Worm (Caenorhabditis elegans) whole organism, midembryonic: ENCODE measurements around the gene cdk-5.
"Not testable (repeated sequence)": the region's sequence is repeated elsewhere in the genome, so short reads cannot be mapped to it uniquely, and the experiment has no call there.

ENCODE experiments used
- T22C8.4 ChIP-seq: fragments of 200-800 bp; sonication (Bioruptor generic); IDR thresholded peaks from 2 replicates; pipeline ENCODE4 v1.3.6; 2022; ENCODE audit warnings: missing genetic modification characterization, missing compliant biosample characterization
- cog-1 ChIP-seq: sonication (generic microtip); optimal IDR thresholded peaks from 2 replicates; lab custom pipeline; 2016; ENCODE audit warnings: missing genetic modification characterization, missing compliant biosample characterization
- flt-1 ChIP-seq: fragments of 200-800 bp; sonication (Bioruptor generic); IDR thresholded peaks from 2 replicates; pipeline ENCODE4 v1.3.6; 2022; ENCODE audit warnings: missing genetic modification characterization, missing compliant biosample characterization
- klf-2 ChIP-seq: fragments of 200-800 bp; sonication (Bioruptor generic); conservative IDR thresholded peaks from 2 replicates; pipeline ENCODE4 v1.3.6; 2022; ENCODE audit warnings: missing genetic modification reagents, missing genetic modification characterization, missing compliant biosample characterization
- med-1 ChIP-seq: sonication (generic microtip); optimal IDR thresholded peaks from 2 replicates; lab custom pipeline; 2017; ENCODE audit warnings: missing genetic modification characterization, mild to moderate bottlenecking, missing compliant biosample characterization, antibody characterized with exemption, missing genetic modification reagents; ENCODE audit not compliant: insufficient read depth
- ref-1 ChIP-seq: fragments of 200-800 bp; sonication (Bioruptor generic); conservative IDR thresholded peaks from 2 replicates; pipeline ENCODE4 v1.3.6; 2022; ENCODE audit warnings: missing genetic modification reagents, missing genetic modification characterization, missing compliant biosample characterization
- tab-1 ChIP-seq: fragments of 200-800 bp; sonication (Bioruptor generic); IDR thresholded peaks from 2 replicates; pipeline ENCODE4 v1.3.6; 2022; ENCODE audit warnings: missing genetic modification characterization, missing compliant biosample characterization
- ztf-23 ChIP-seq: fragments of 200-800 bp; sonication (Bioruptor generic); IDR thresholded peaks from 2 replicates; pipeline ENCODE4 v1.3.6; 2022; ENCODE audit warnings: missing genetic modification reagents, missing genetic modification characterization, missing compliant biosample characterization
- ztf-29 ChIP-seq: fragments of 200-800 bp; sonication (Bioruptor generic); IDR thresholded peaks from 2 replicates; pipeline ENCODE4 v1.3.6; 2022; ENCODE audit warnings: missing genetic modification reagents, missing genetic modification characterization, missing compliant biosample characterization

Gene cdk-5

ce11 chrIII:13465918-13466592 lies at the start of gene cdk-5:
Gene cdk-5, minus strand, starts transcription at chrIII:13466342.
- TF ChIP-seq ztf-23, result 0 out of 2 replicates have a peak, but pooled peaks have one; percentile 6
- TF ChIP-seq klf-2 (GFP tag; lab: Robert Waterston, UW), result no peak

- peak; percentile 70 for TF ChIP-seq T22C8.4 (GFP tag; lab: Robert Waterston, UW)
- TF ChIP-seq ref-1 (GFP tag; lab: Robert Waterston, UW), result no peak
These were observed 48.3 kb upstream of the cdk-5 start, which contains the start of gene mlh-1 for ce11 chrIII:13514470-13514869. Gene mlh-1, minus strand, starts transcription at chrIII:13514570.

- TF ChIP-seq med-1 (GFP tag; lab: Kevin White, UChicago), result no peak
- TF ChIP-seq ztf-23, result no peak
- no peak for TF ChIP-seq ref-1 (GFP tag; lab: Robert Waterston, UW)
- no peak for TF ChIP-seq ztf-29 (GFP tag; lab: Robert Waterston, UW)
These were observed 44.6 kb upstream of the cdk-5 start for ce11 chrIII:13510753-13511152.

ce11 chrIII:13505718-13506117 lies 39.6 kb upstream of the cdk-5 start, which contains the start of gene T28A8.3:
Gene T28A8.3, plus strand, starts transcription at chrIII:13506018.
- TF ChIP-seq tab-1 (GFP tag; lab: Robert Waterston, UW) (no peak), T22C8.4 (GFP tag; lab: Robert Waterston, UW) (no peak), cog-1 (tag; lab: Kevin White, UChicago) (no peak), ztf-23 (no peak), ref-1 (GFP tag; lab: Robert Waterston, UW) (no peak), med-1 (GFP tag; lab: Kevin White, UChicago) (no peak), klf-2 (GFP tag; lab: Robert Waterston, UW) (no peak)

ce11 chrIII:13503379-13503778 lies 37.2 kb upstream of the cdk-5 start, which contains the start of gene T28A8.4:
Gene T28A8.4, plus strand, starts transcription at chrIII:13503679.
- TF ChIP-seq med-1 (GFP tag; lab: Kevin White, UChicago) (no peak), cog-1 (tag; lab: Kevin White, UChicago) (no peak), T22C8.4 (GFP tag; lab: Robert Waterston, UW) (no peak), tab-1 (GFP tag; lab: Robert Waterston, UW) (no peak), ref-1 (GFP tag; lab: Robert Waterston, UW) (no peak), ztf-23 (no peak), klf-2 (GFP tag; lab: Robert Waterston, UW) (no peak), ztf-29 (GFP tag; lab: Robert Waterston, UW) (no peak), flt-1 (GFP tag; lab: Robert Waterston, UW) (no peak)

- TF ChIP-seq flt-1 (GFP tag; lab: Robert Waterston, UW) (no peak), ztf-23 (no peak)
These were observed 36.4 kb upstream of the cdk-5 start, which contains the start of gene T28A8.8 for ce11 chrIII:13502513-13502912. Gene T28A8.8, plus strand, starts transcription at chrIII:13502813.

ce11 chrIII:13501599-13501998 lies 35.5 kb upstream of the cdk-5 start, which contains the start of gene T28A8.5:
Gene T28A8.5, plus strand, starts transcription at chrIII:13501630.
- TF ChIP-seq cog-1 (tag; lab: Kevin White, UChicago) (no peak), ztf-23 (no peak), tab-1 (GFP tag; lab: Robert Waterston, UW) (no peak), T22C8.4 (GFP tag; lab: Robert Waterston, UW) (no peak), klf-2 (GFP tag; lab: Robert Waterston, UW) (no peak)

ce11 chrIII:13498899-13499298 lies 32.8 kb upstream of the cdk-5 start, which contains the start of gene T28A8.6:
Gene T28A8.6, plus strand, starts transcription at chrIII:13499199.
- not testable (repeated sequence) for TF ChIP-seq T22C8.4, tab-1, ref-1 (GFP tag; lab: Robert Waterston, UW)

ce11 chrIII:13495571-13495970 lies 29.4 kb upstream of the cdk-5 start, which contains the start of gene T28A8.2:
Gene T28A8.2, minus strand, starts transcription at chrIII:13495671.
- no peak for TF ChIP-seq ref-1 (GFP tag; lab: Robert Waterston, UW)
- no peak for TF ChIP-seq flt-1 (GFP tag; lab: Robert Waterston, UW)
- TF ChIP-seq T22C8.4 (GFP tag; lab: Robert Waterston, UW), result no peak
- TF ChIP-seq tab-1 (GFP tag; lab: Robert Waterston, UW), result no peak
- no peak for TF ChIP-seq klf-2 (GFP tag; lab: Robert Waterston, UW)
- TF ChIP-seq ztf-23, result no peak
- TF ChIP-seq med-1 (GFP tag; lab: Kevin White, UChicago), result no peak
- TF ChIP-seq cog-1 (tag; lab: Kevin White, UChicago), result no peak

ce11 chrIII:13492377-13492776 lies 26.2 kb upstream of the cdk-5 start, which contains the start of gene twk-40:
Gene twk-40, minus strand, starts transcription at chrIII:13492477.
- TF ChIP-seq tab-1 (GFP tag; lab: Robert Waterston, UW) (no peak), flt-1 (GFP tag; lab: Robert Waterston, UW) (no peak), cog-1 (tag; lab: Kevin White, UChicago) (no peak), ztf-29 (GFP tag; lab: Robert Waterston, UW) (no peak), med-1 (GFP tag; lab: Kevin White, UChicago) (no peak), ztf-23 (no peak), ref-1 (GFP tag; lab: Robert Waterston, UW) (no peak), T22C8.4 (GFP tag; lab: Robert Waterston, UW) (no peak), klf-2 (GFP tag; lab: Robert Waterston, UW) (no peak)
